Worm (Caenorhabditis elegans) whole organism, L4/young adult: Measurements from ENCODE around the gene F11C7.7.

Experiments used
- W03F9.2 ChIP-seq: fragments of 150-350 bp; optimal IDR thresholded peaks from 2 replicates; lab custom pipeline; 2014; ENCODE audit warnings: missing biosample characterization, missing genetic modification characterization
- dao-5 ChIP-seq: sonication (generic microtip); optimal IDR thresholded peaks from 2 replicates; lab custom pipeline; 2016; ENCODE audit warnings: missing genotype, missing genetic modification characterization, moderate library complexity, missing compliant biosample characterization
- him-1 ChIP-seq: sonication (generic microtip); optimal IDR thresholded peaks from 2 replicates; lab custom pipeline; 2016; ENCODE audit warnings: missing genotype, missing genetic modification reagents, missing genetic modification characterization, missing compliant biosample characterization

- TF ChIP-seq him-1 (no peak), dao-5 (tag; lab: Kevin White, UChicago) (no peak), W03F9.2 (tag; lab: Kevin White, UChicago) (no peak)
These were observed 21.6 kb downstream of the F11C7.7 start for ce11 chrX:17419813-17420584.
